Worm (Caenorhabditis elegans) whole organism, L4 larva: ENCODE data around the gene F53F4.12.
A peak's percentile ranks its signal among the peaks of the same experiment; 100 is the strongest.

Experiments used
- D1046.2 ChIP-seq: fragments of 200-800 bp; sonication (Bioruptor generic); IDR thresholded peaks from 2 replicates; pipeline ENCODE4 v1.3.6; 2022; ENCODE audit warnings: missing genetic modification characterization, missing compliant biosample characterization
- F10B5.3 ChIP-seq: sonication (generic microtip); optimal IDR thresholded peaks from 2 replicates; lab custom pipeline; 2016; ENCODE audit warnings: mild to moderate bottlenecking, missing genetic modification characterization, missing compliant biosample characterization
- F26F4.8 ChIP-seq: fragments of 200-800 bp; sonication (Bioruptor generic); conservative IDR thresholded peaks from 2 replicates; pipeline ENCODE4 v1.3.6; 2022; ENCODE audit warnings: missing genetic modification characterization, missing compliant biosample characterization
- F44E2.7 ChIP-seq: fragments of 200-800 bp; sonication (Bioruptor generic); IDR thresholded peaks from 2 replicates; pipeline ENCODE4 v2.1.2; 2022; ENCODE audit warnings: missing genetic modification characterization, missing compliant biosample characterization
- R02D3.7 ChIP-seq: fragments of 150-350 bp; sonication (generic microtip); optimal IDR thresholded peaks from 3 replicates; lab custom pipeline; 2014; ENCODE audit warnings: missing biosample characterization, missing genetic modification characterization
- T20F7.1 ChIP-seq: fragments of 200-800 bp; sonication (Bioruptor generic); optimal IDR thresholded peaks from 2 replicates; lab custom pipeline; 2018; ENCODE audit warnings: mild to moderate bottlenecking, missing genetic modification characterization, missing compliant biosample characterization
- T26A8.4 ChIP-seq: fragments of 200-800 bp; sonication (Bioruptor generic); IDR thresholded peaks from 2 replicates; pipeline ENCODE4 v1.3.6; 2022; ENCODE audit warnings: missing genetic modification characterization, missing compliant biosample characterization
- Y105C5A.15 ChIP-seq: fragments of 200-800 bp; sonication (Bioruptor generic); IDR thresholded peaks from 2 replicates; pipeline ENCODE4 v1.3.6; 2022; ENCODE audit warnings: missing genetic modification characterization, missing compliant biosample characterization
- Y5F2A.4 ChIP-seq: fragments of 200-800 bp; sonication (Bioruptor generic); optimal IDR thresholded peaks from 2 replicates; lab custom pipeline; 2018; ENCODE audit warnings: mild to moderate bottlenecking, missing genetic modification characterization, missing compliant biosample characterization
- Y75B8A.6 ChIP-seq: fragments of 200-800 bp; sonication (Bioruptor generic); IDR thresholded peaks from 2 replicates; pipeline ENCODE4 v1.3.6; 2022; ENCODE audit warnings: missing genetic modification reagents, missing genetic modification characterization, missing compliant biosample characterization
- aha-1 ChIP-seq: fragments of 150-350 bp; peaks from one replicate; lab custom pipeline; 2014; ENCODE audit warnings: missing biosample characterization, missing genetic modification characterization
- arid-1 ChIP-seq: fragments of 200-800 bp; sonication (Bioruptor generic); conservative IDR thresholded peaks from 2 replicates; pipeline ENCODE4 v1.3.6; 2022; ENCODE audit warnings: missing genetic modification reagents, missing genetic modification characterization, missing compliant biosample characterization
- ceh-20 ChIP-seq: fragments of 200-800 bp; sonication (Bioruptor generic); IDR thresholded peaks from 2 replicates; pipeline ENCODE4 v1.3.6; 2022; ENCODE audit warnings: missing genetic modification reagents, missing genetic modification characterization, missing compliant biosample characterization
- ceh-44 ChIP-seq: fragments of 200-800 bp; sonication (Bioruptor generic); IDR thresholded peaks from 2 replicates; pipeline ENCODE4 v1.3.6; 2022; ENCODE audit warnings: missing genetic modification reagents, missing genetic modification characterization, missing compliant biosample characterization
- ceh-62 ChIP-seq: sonication (generic microtip); optimal IDR thresholded peaks from 2 replicates; lab custom pipeline; 2017; ENCODE audit warnings: missing biosample characterization, missing genetic modification characterization
- ces-1 ChIP-seq: fragments of 150-350 bp; sonication (generic microtip); optimal IDR thresholded peaks from 4 replicates; lab custom pipeline; 2014; ENCODE audit warnings: missing biosample characterization, missing genetic modification reagents, missing genetic modification characterization
- daf-16 ChIP-seq, 3 experiments: sonication (generic microtip); optimal IDR thresholded peaks; 2 replicates each; lab custom pipeline; 2016 to 2017; ENCODE audit warnings: missing genetic modification characterization in 3 of 3, missing genetic modification reagents in 3 of 3, mild to moderate bottlenecking in 2 of 3, missing compliant biosample characterization in 2 of 3, missing biosample characterization in 1 of 3, moderate library complexity in 1 of 3
- daf-19 ChIP-seq: fragments of 200-800 bp; sonication (Bioruptor generic); conservative IDR thresholded peaks from 2 replicates; pipeline ENCODE4 v1.3.6; 2022; ENCODE audit warnings: missing genetic modification characterization, missing compliant biosample characterization
- dmd-8 ChIP-seq: fragments of 200-800 bp; sonication (Bioruptor generic); IDR thresholded peaks from 2 replicates; pipeline ENCODE4 v1.3.6; 2022; ENCODE audit warnings: missing genetic modification characterization, missing compliant biosample characterization
- egl-27 ChIP-seq: sonication (generic microtip); optimal IDR thresholded peaks from 3 replicates; lab custom pipeline; 2017; ENCODE audit warnings: missing biosample characterization, missing genetic modification reagents, missing genetic modification characterization
- hif-1 ChIP-seq, 2 experiments: sonication (generic microtip); optimal IDR thresholded peaks; 2 replicates each; lab custom pipeline; 2016 to 2017; ENCODE audit warnings: missing compliant biosample characterization in 2 of 2, missing genetic modification characterization in 2 of 2, missing genetic modification reagents in 2 of 2, missing genotype in 2 of 2, mild to moderate bottlenecking in 1 of 2
- hlh-11 ChIP-seq: fragments of 200-800 bp; sonication (Bioruptor generic); optimal IDR thresholded peaks from 2 replicates; lab custom pipeline; 2018; ENCODE audit warnings: mild to moderate bottlenecking, missing genetic modification characterization, missing compliant biosample characterization
- hmg-1.1 ChIP-seq: fragments of 200-800 bp; sonication (Bioruptor generic); IDR thresholded peaks from 2 replicates; pipeline ENCODE4 v1.3.6; 2022; ENCODE audit warnings: missing genetic modification reagents, missing genetic modification characterization, missing compliant biosample characterization
- lin-1 ChIP-seq: fragments of 200-800 bp; sonication (Bioruptor generic); IDR thresholded peaks from 2 replicates; pipeline ENCODE4 v1.3.6; 2022; ENCODE audit warnings: missing genetic modification reagents, missing genetic modification characterization, missing compliant biosample characterization
- madf-9 ChIP-seq: fragments of 200-800 bp; sonication (Bioruptor generic); conservative IDR thresholded peaks from 2 replicates; pipeline ENCODE4 v1.3.6; 2022; ENCODE audit warnings: missing genetic modification reagents, missing genetic modification characterization, missing compliant biosample characterization
- mdt-29 ChIP-seq: fragments of 200-800 bp; sonication (Bioruptor generic); IDR thresholded peaks from 2 replicates; pipeline ENCODE4 v1.3.6; 2022; ENCODE audit warnings: missing genetic modification reagents, missing genetic modification characterization, missing compliant biosample characterization
- mep-1 ChIP-seq: fragments of 150-350 bp; sonication (generic microtip); optimal IDR thresholded peaks from 3 replicates; lab custom pipeline; 2014; ENCODE audit warnings: missing biosample characterization, missing genetic modification characterization
- mes-2 ChIP-seq: sonication (generic microtip); optimal IDR thresholded peaks from 2 replicates; lab custom pipeline; 2016; ENCODE audit warnings: missing genotype, mild to moderate bottlenecking, missing genetic modification characterization, missing compliant biosample characterization; ENCODE audit not compliant: poor library complexity, severe bottlenecking
- mxl-2 ChIP-seq: fragments of 200-800 bp; sonication (Bioruptor generic); conservative IDR thresholded peaks from 2 replicates; pipeline ENCODE4 v1.3.6; 2022; ENCODE audit warnings: missing genetic modification reagents, missing genetic modification characterization, missing compliant biosample characterization
- nhr-102 ChIP-seq: sonication (generic microtip); optimal IDR thresholded peaks from 2 replicates; lab custom pipeline; 2016; ENCODE audit warnings: mild to moderate bottlenecking, missing genetic modification characterization, moderate library complexity, missing compliant biosample characterization
- nhr-11 ChIP-seq: fragments of 150-350 bp; optimal IDR thresholded peaks from 2 replicates; lab custom pipeline; 2014; ENCODE audit warnings: missing biosample characterization, missing genetic modification characterization
- nhr-237 ChIP-seq: sonication (generic microtip); optimal IDR thresholded peaks from 2 replicates; lab custom pipeline; 2017; ENCODE audit warnings: missing biosample characterization, missing genetic modification characterization
- nhr-25 ChIP-seq: sonication (generic microtip); optimal IDR thresholded peaks from 2 replicates; lab custom pipeline; 2017; ENCODE audit warnings: missing genetic modification characterization, mild to moderate bottlenecking, missing compliant biosample characterization, antibody characterized with exemption, moderate library complexity, borderline replicate concordance; ENCODE audit not compliant: insufficient read depth
- nhr-28 ChIP-seq: fragments of 150-350 bp; optimal IDR thresholded peaks from 2 replicates; lab custom pipeline; 2014; ENCODE audit warnings: missing biosample characterization, missing genetic modification characterization
- nhr-42 ChIP-seq: fragments of 200-800 bp; sonication (Bioruptor generic); IDR thresholded peaks from 2 replicates; pipeline ENCODE4 v1.3.6; 2022; ENCODE audit warnings: missing genetic modification characterization, missing compliant biosample characterization
- nhr-48 ChIP-seq: sonication (generic microtip); optimal IDR thresholded peaks from 2 replicates; lab custom pipeline; 2016; ENCODE audit warnings: mild to moderate bottlenecking, missing genetic modification characterization, missing compliant biosample characterization
- nhr-6 ChIP-seq: fragments of 150-350 bp; optimal IDR thresholded peaks from 2 replicates; lab custom pipeline; 2014; ENCODE audit warnings: missing biosample characterization, missing genetic modification characterization
- pha-4 ChIP-seq, 2 experiments: fragments of 150-350 bp in 1 of 2; fragments of 200-800 bp in 1 of 2; sonication (Bioruptor generic) in 1 of 2; IDR thresholded peaks in 1 of 2; optimal IDR thresholded peaks in 1 of 2; 2 replicates each; pipeline versions ENCODE4 v1.3.6 to Lab custom; 2014 to 2022; ENCODE audit warnings: missing genetic modification characterization in 2 of 2, missing genetic modification reagents in 2 of 2, missing biosample characterization in 1 of 2, missing compliant biosample characterization in 1 of 2
- php-3 ChIP-seq: fragments of 200-800 bp; sonication (Bioruptor generic); IDR thresholded peaks from 2 replicates; pipeline ENCODE4 v1.3.6; 2022; ENCODE audit warnings: missing genetic modification reagents, missing genetic modification characterization, missing compliant biosample characterization
- pqm-1 ChIP-seq: sonication (generic microtip); optimal IDR thresholded peaks from 2 replicates; lab custom pipeline; 2017; ENCODE audit warnings: missing biosample characterization, missing genetic modification characterization
- set-16 ChIP-seq: fragments of 200-800 bp; sonication (Bioruptor generic); IDR thresholded peaks from 2 replicates; pipeline ENCODE4 v1.3.6; 2022; ENCODE audit warnings: missing genetic modification reagents, missing genetic modification characterization, missing compliant biosample characterization
- snpc-1.2 ChIP-seq: fragments of 200-800 bp; sonication (Bioruptor generic); IDR thresholded peaks from 2 replicates; pipeline ENCODE4 v1.3.6; 2022; ENCODE audit warnings: missing genetic modification reagents, missing genetic modification characterization, missing compliant biosample characterization
- spr-1 ChIP-seq: sonication (generic microtip); optimal IDR thresholded peaks from 2 replicates; lab custom pipeline; 2016; ENCODE audit warnings: mild to moderate bottlenecking, missing genetic modification characterization, missing compliant biosample characterization
- tag-97 ChIP-seq: fragments of 200-800 bp; sonication (Bioruptor generic); IDR thresholded peaks from 2 replicates; pipeline ENCODE4 v1.3.6; 2022; ENCODE audit warnings: missing genetic modification characterization, missing compliant biosample characterization
- unc-62 ChIP-seq, 3 experiments: fragments of 150-350 bp in 1 of 3; sonication (generic microtip); optimal IDR thresholded peaks in 2 of 3; peaks in 1 of 3; 1 replicate in 1 of 3; 2 replicates in 2 of 3; lab custom pipeline; 2014 to 2017; ENCODE audit warnings: missing biosample characterization in 3 of 3, missing genetic modification characterization in 3 of 3, missing genetic modification reagents in 3 of 3, missing genotype in 1 of 3
- zag-1 ChIP-seq: fragments of 150-350 bp; optimal IDR thresholded peaks from 2 replicates; lab custom pipeline; 2014; ENCODE audit warnings: missing biosample characterization, missing genetic modification characterization
- zfp-3 ChIP-seq: fragments of 200-800 bp; sonication (Bioruptor generic); conservative IDR thresholded peaks from 2 replicates; pipeline ENCODE4 v1.3.6; 2022; ENCODE audit warnings: missing genetic modification reagents, missing genetic modification characterization, missing compliant biosample characterization
- ztf-7 ChIP-seq: fragments of 150-350 bp; optimal IDR thresholded peaks from 2 replicates; lab custom pipeline; 2014; ENCODE audit warnings: missing biosample characterization, missing genetic modification characterization

The F53F4.12 gene

DNA sequence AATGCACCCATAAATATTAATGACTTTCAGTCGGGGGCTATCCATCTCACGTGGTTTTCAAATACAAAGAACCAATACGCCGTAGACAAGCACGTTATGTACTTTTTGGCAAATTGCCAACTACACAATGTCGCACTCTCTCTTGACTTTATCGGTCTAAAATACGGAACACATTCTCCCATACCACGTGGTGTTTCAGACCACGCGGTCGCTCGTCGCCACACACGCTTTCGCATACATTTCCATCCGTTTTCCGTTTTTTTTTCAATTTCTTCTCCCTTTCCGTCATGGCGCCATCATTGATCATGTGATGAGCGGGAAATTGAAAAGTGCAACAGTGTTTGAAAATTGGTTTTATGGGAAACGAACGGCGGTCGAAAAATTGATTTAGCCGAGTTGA, 32.7 kb downstream of the F53F4.12 start (continued):
- TF ChIP-seq nhr-237 (no peak), nhr-48 (peak; percentile 96), mdt-29 (peak; percentile 96), pqm-1 (tag; lab: Kevin White, UChicago) (peak; percentile 9), F10B5.3 (tag; lab: Kevin White, UChicago) (no peak), set-16 (peak; percentile 47; the same call in 1 of the 2 replicates), madf-9 (GFP tag; lab: Robert Waterston, UW) (peak; percentile 64), ceh-62 (tag; lab: Kevin White, UChicago) (no peak), T20F7.1 (GFP tag; lab: Kevin White, UChicago) (peak; percentile 51), snpc-1.2 (GFP tag; lab: Robert Waterston, UW) (no peak), Y5F2A.4 (GFP tag; lab: Kevin White, UChicago) (no peak), unc-62 (GFP tag; optimal IDR thresholded peaks at IDR 0.05 in 1 of 2; lab: Kevin White, UChicago) (peak in 1 of 2 experiments; percentile 99), unc-62 (tag; optimal IDR thresholded peaks at IDR 0.05; lab: Kevin White, UChicago) (no peak), ceh-44 (GFP tag; lab: Robert Waterston, UW) (no peak), ztf-7 (tag; lab: Kevin White, UChicago) (peak; percentile 59), hif-1 (tag; optimal IDR thresholded peaks at IDR 0.05; lab: Kevin White, UChicago) (peak; percentile 67 to 82), dmd-8 (no peak), nhr-42 (GFP tag; lab: Robert Waterston, UW) (0 out of 2 replicates have a peak, but pooled peaks have one; percentile 59), nhr-102 (tag; lab: Kevin White, UChicago) (peak; percentile 91), tag-97 (GFP tag; lab: Robert Waterston, UW) (no peak), nhr-25 (peak; percentile 21), nhr-11 (tag; lab: Kevin White, UChicago) (peak; percentile 80), ces-1 (GFP tag; lab: Kevin White, UChicago) (no peak), hlh-11 (tag; lab: Kevin White, UChicago) (peak; percentile 99), egl-27 (tag; lab: Kevin White, UChicago) (peak; percentile 2), Y75B8A.6 (GFP tag; lab: Robert Waterston, UW) (0 out of 2 replicates have a peak, but pooled peaks have one; percentile 36), D1046.2 (GFP tag; lab: Robert Waterston, UW) (peak; percentile 84), lin-1 (peak; percentile 93), T26A8.4 (peak; percentile 68), spr-1 (tag; lab: Kevin White, UChicago) (peak; percentile 30), arid-1 (no peak), php-3 (GFP tag; lab: Robert Waterston, UW) (peak; percentile 83), F44E2.7 (GFP tag; lab: Robert Waterston, UW) (no peak), F26F4.8 (no peak), zag-1 (no peak), R02D3.7 (no peak), mep-1 (tag; lab: Kevin White, UChicago) (peak; percentile 89), hmg-1.1 (peak; percentile 76), mxl-2 (GFP tag; lab: Robert Waterston, UW) (no peak; the same call in 1 of the 2 replicates), daf-19 (GFP tag; lab: Robert Waterston, UW) (no peak), ceh-20 (GFP tag; lab: Robert Waterston, UW) (peak; percentile 92), daf-16 (GFP tag; optimal IDR thresholded peaks at IDR 0.05; lab: Kevin White, UChicago) (no peak), daf-16 (tag; optimal IDR thresholded peaks at IDR 0.05; lab: Kevin White, UChicago) (peak; percentile 73), nhr-6 (peak; percentile 75), mes-2 (tag; lab: Kevin White, UChicago) (peak; percentile 62), aha-1 (tag; lab: Kevin White, UChicago) (peak; percentile 100), pha-4 (GFP tag; IDR thresholded peaks at IDR 0.05; lab: Robert Waterston, UW) (peak; percentile 68), pha-4 (tag; optimal IDR thresholded peaks at IDR 0.05; lab: Kevin White, UChicago) (no peak), nhr-28 (tag; lab: Kevin White, UChicago) (peak; percentile 95), Y105C5A.15 (GFP tag; lab: Robert Waterston, UW) (no peak), zfp-3 (GFP tag; lab: Robert Waterston, UW) (no peak; the same call in none of the 2 replicates)
- TF ChIP-seq, all 104 proteins: peak for 57
